Fruit fly (Drosophila melanogaster): Measurements from ENCODE around the gene CG7900.

Gene CG7900

DNA sequence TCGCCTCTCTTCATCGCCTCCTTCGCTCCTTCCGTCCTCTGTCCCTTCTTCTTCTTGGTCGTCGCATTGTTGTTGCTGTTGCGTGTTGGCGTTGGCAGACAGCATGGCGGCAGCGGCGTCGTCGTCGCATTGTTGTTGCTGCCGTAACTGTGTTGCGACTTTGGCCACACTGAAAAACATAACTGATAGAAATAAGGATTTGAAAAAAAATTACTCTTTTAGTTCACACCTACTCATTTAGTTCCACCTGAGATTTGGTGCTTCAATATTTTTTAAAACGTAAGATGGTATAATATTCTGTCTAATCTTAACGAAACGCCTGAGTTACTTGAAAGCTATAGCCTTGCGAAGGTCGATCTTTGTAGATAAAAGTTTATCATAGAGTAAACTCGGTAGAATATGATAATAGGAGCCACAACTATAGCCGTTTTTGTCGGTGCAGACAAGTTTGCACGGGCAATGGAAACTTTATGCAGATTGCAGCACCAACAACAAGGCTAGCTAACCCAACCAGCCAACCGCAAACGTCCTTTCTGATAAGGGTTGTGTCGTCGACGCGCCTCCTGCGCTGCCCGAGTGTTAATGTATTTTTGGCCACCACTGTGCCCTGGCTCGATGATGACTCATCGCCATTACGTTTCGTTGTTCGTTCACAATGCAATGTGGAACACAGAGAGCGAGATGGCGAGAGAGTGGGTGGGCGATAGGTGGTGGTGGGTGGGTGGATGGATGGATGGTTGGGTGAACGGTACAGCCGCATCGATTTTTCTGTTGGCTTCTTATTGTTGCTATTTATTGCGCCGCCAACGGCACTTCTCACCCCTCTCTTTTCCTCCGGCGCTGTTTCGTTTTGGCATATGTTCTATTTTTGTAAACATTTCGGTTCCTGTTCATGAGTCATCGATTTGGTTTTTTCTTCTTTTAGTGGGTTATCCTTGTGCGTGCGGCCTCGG, 19.2 kb downstream of the CG7900 start (continued):
- peak; percentile 51 for TF ChIP-seq CG6854 (GFP tag; optimal IDR thresholded peaks at IDR 0.05)
- TF ChIP-seq Dref (GFP tag; IDR thresholded peaks at IDR 0.05) = no peak
- TF ChIP-seq CG8089 (GFP tag; optimal IDR thresholded peaks at IDR 0.05) = peak; percentile 42
- TF ChIP-seq slou (GFP tag; optimal IDR thresholded peaks at IDR 0.05) = no peak
- peak; percentile 63 for TF ChIP-seq scrt (GFP tag; optimal IDR thresholded peaks at IDR 0.05)
- peak; percentile 80 for TF ChIP-seq Drgx (GFP tag; IDR thresholded peaks at IDR 0.05)
- TF ChIP-seq tna (GFP tag; IDR thresholded peaks at IDR 0.05; ENCODE audit: partially characterized antibody) = no peak
- TF ChIP-seq Dip3 (GFP tag; optimal IDR thresholded peaks at IDR 0.05) = peak; percentile 67
- TF ChIP-seq cato (GFP tag; optimal IDR thresholded peaks at IDR 0.05; ENCODE audit: borderline replicate concordance) = peak; percentile 53
- peak; percentile 41 for TF ChIP-seq CG14441 (GFP tag; IDR thresholded peaks at IDR 0.05)
- peak in 1 of 2 experiments; percentile 53 for TF ChIP-seq Hr78 (GFP tag; optimal IDR thresholded peaks at IDR 0.05)
- TF ChIP-seq C15 (GFP tag; IDR thresholded peaks at IDR 0.05) = no peak
- peak; percentile 57 for TF ChIP-seq CG34376 (GFP tag; optimal IDR thresholded peaks at IDR 0.05)
- TF ChIP-seq BtbVII (GFP tag; optimal IDR thresholded peaks at IDR 0.05) = peak; percentile 70
- TF ChIP-seq B-H1 (GFP tag; IDR thresholded peaks at IDR 0.05) = no peak; the same call in 2 of the 3 replicates
- TF ChIP-seq CG10267 (tag; optimal IDR thresholded peaks at IDR 0.05) = peak; percentile 73
- peak; percentile 72 for TF ChIP-seq ewg (GFP tag; optimal IDR thresholded peaks at IDR 0.05)
- TF ChIP-seq Hand (GFP tag; optimal IDR thresholded peaks at IDR 0.05) = peak; percentile 74
- TF ChIP-seq fru (optimal IDR thresholded peaks at IDR 0.05) = no peak
- peak; percentile 37 to 80 for TF ChIP-seq chif (GFP tag; optimal IDR thresholded peaks at IDR 0.05)
- TF ChIP-seq Atf6 (GFP tag; IDR thresholded peaks at IDR 0.05) = peak; percentile 75
- no peak for TF ChIP-seq dati (GFP tag; IDR thresholded peaks at IDR 0.05)
- peak; percentile 71 for TF ChIP-seq jing (GFP tag; optimal IDR thresholded peaks at IDR 0.05)
- TF ChIP-seq CG32767 (GFP tag; IDR thresholded peaks at IDR 0.05) = peak; percentile 51
- no peak for TF ChIP-seq Stat92E (GFP tag; optimal IDR thresholded peaks at IDR 0.05)
- peak; percentile 37 for TF ChIP-seq Six4 (GFP tag; optimal IDR thresholded peaks at IDR 0.05)
- peak; percentile 49; the same call in 1 of the 2 replicates for TF ChIP-seq Adf1 (GFP tag; IDR thresholded peaks at IDR 0.05)
- peak; percentile 61 for TF ChIP-seq CG6765 (GFP tag; optimal IDR thresholded peaks at IDR 0.05)
- TF ChIP-seq Fer2 (tag; optimal IDR thresholded peaks at IDR 0.05) = peak; percentile 19
- TF ChIP-seq CG6791 (GFP tag; IDR thresholded peaks at IDR 0.05; ENCODE audit: partially characterized antibody) = no peak
- 0 out of 2 replicates have a peak, but pooled peaks have one; percentile 16 for TF ChIP-seq bbx (GFP tag; IDR thresholded peaks at IDR 0.05; ENCODE audit: partially characterized antibody)
- TF ChIP-seq Spps (tag; optimal IDR thresholded peaks at IDR 0.05) = no peak
- peak; percentile 59 for TF ChIP-seq trh (GFP tag; optimal IDR thresholded peaks at IDR 0.05)
- TF ChIP-seq fd102C (GFP tag; optimal IDR thresholded peaks at IDR 0.05) = peak; percentile 2
- peak; percentile 76 for TF ChIP-seq nom (GFP tag; optimal IDR thresholded peaks at IDR 0.05)
- peak; percentile 58; the same call in 1 of the 2 replicates for TF ChIP-seq wdn (GFP tag; IDR thresholded peaks at IDR 0.05)
- TF ChIP-seq CG14667 (GFP tag; IDR thresholded peaks at IDR 0.05) = peak; percentile 18; the same call in 1 of the 2 replicates
- TF ChIP-seq CG17385 (GFP tag; optimal IDR thresholded peaks at IDR 0.05) = peak; percentile 78
- TF ChIP-seq tup (GFP tag; optimal IDR thresholded peaks at IDR 0.05) = no peak
- TF ChIP-seq CG30020 (tag; optimal IDR thresholded peaks at IDR 0.05) = peak; percentile 20
- peak; percentile 98 for TF ChIP-seq sens (GFP tag)
- peak; percentile 57; the same call in 1 of the 2 replicates for TF ChIP-seq CG10366 (GFP tag; IDR thresholded peaks at IDR 0.05)
- no peak for TF ChIP-seq CkIIα-i1 (GFP tag; IDR thresholded peaks at IDR 0.05)
- peak; percentile 60 for TF ChIP-seq CG11723 (GFP tag; optimal IDR thresholded peaks at IDR 0.05)
- TF ChIP-seq tin (GFP tag; optimal IDR thresholded peaks at IDR 0.05) = peak; percentile 74
- TF ChIP-seq Rx (GFP tag; IDR thresholded peaks at IDR 0.05) = no peak
- TF ChIP-seq ham (GFP tag; IDR thresholded peaks at IDR 0.05) = peak; percentile 12; the same call in 1 of the 2 replicates
- no peak for TF ChIP-seq CG2129 (GFP tag; IDR thresholded peaks at IDR 0.05; ENCODE audit: partially characterized antibody)

All from whole organism, embryonic.